Worm (Caenorhabditis elegans) whole organism, young adult: ENCODE measurements around the gene rfp-1.

Source experiments
- B0336.3 ChIP-seq: fragments of 200-800 bp; sonication (Bioruptor generic); IDR thresholded peaks from 2 replicates; pipeline ENCODE4 v1.3.6; 2022; ENCODE audit warnings: missing genetic modification characterization, missing compliant biosample characterization
- C06A6.2 ChIP-seq: fragments of 200-800 bp; sonication (Bioruptor generic); conservative IDR thresholded peaks from 2 replicates; pipeline ENCODE4 v1.3.6; 2022; ENCODE audit warnings: missing genetic modification characterization, missing compliant biosample characterization
- D2030.7 ChIP-seq: fragments of 200-800 bp; sonication (Bioruptor generic); IDR thresholded peaks from 2 replicates; pipeline ENCODE4 v1.3.6; 2022; ENCODE audit warnings: missing genetic modification reagents, missing genetic modification characterization, missing compliant biosample characterization
- F33H1.4 ChIP-seq: fragments of 200-800 bp; sonication (Bioruptor generic); IDR thresholded peaks from 2 replicates; pipeline ENCODE4 v1.3.6; 2022; ENCODE audit warnings: missing genetic modification reagents, missing genetic modification characterization, missing compliant biosample characterization
- F37B4.10 ChIP-seq: fragments of 200-800 bp; sonication (Bioruptor generic); IDR thresholded peaks from 2 replicates; pipeline ENCODE4 v1.3.6; 2022; ENCODE audit warnings: missing genetic modification characterization, missing compliant biosample characterization
- F39B2.1 ChIP-seq: fragments of 200-800 bp; sonication (Bioruptor generic); IDR thresholded peaks from 2 replicates; pipeline ENCODE4 v1.3.6; 2022; ENCODE audit warnings: missing genetic modification reagents, missing genetic modification characterization, missing compliant biosample characterization
- F49E8.2 ChIP-seq: sonication (generic microtip); optimal IDR thresholded peaks from 3 replicates; lab custom pipeline; 2017; ENCODE audit warnings: missing genetic modification characterization, mild to moderate bottlenecking, missing compliant biosample characterization, antibody characterized with exemption, moderate library complexity; ENCODE audit not compliant: insufficient read depth
- F55B11.4 ChIP-seq: sonication (generic microtip); optimal IDR thresholded peaks from 2 replicates; lab custom pipeline; 2016; ENCODE audit warnings: missing compliant biosample characterization, missing genetic modification characterization, borderline replicate concordance; ENCODE audit not compliant: insufficient read depth
- F57C9.4 ChIP-seq: sonication (generic microtip); optimal IDR thresholded peaks from 2 replicates; lab custom pipeline; 2017; ENCODE audit warnings: mild to moderate bottlenecking, missing genetic modification characterization, missing compliant biosample characterization
- Y53G8AR.9 ChIP-seq: fragments of 200-800 bp; sonication (Bioruptor generic); conservative IDR thresholded peaks from 2 replicates; pipeline ENCODE4 v1.3.6; 2022; ENCODE audit warnings: missing genetic modification reagents, missing genetic modification characterization, missing compliant biosample characterization
- ZK185.1 ChIP-seq: sonication (generic microtip); optimal IDR thresholded peaks from 2 replicates; lab custom pipeline; 2016; ENCODE audit warnings: mild to moderate bottlenecking, missing genetic modification characterization, missing compliant biosample characterization; ENCODE audit not compliant: poor library complexity, severe bottlenecking
- aptf-2 ChIP-seq: fragments of 200-800 bp; sonication (Bioruptor generic); conservative IDR thresholded peaks from 2 replicates; pipeline ENCODE4 v1.3.6; 2022; ENCODE audit warnings: missing genetic modification reagents, missing genetic modification characterization, missing compliant biosample characterization
- aptf-3 ChIP-seq: fragments of 200-800 bp; sonication (Bioruptor generic); IDR thresholded peaks from 2 replicates; pipeline ENCODE4 v1.3.6; 2022; ENCODE audit warnings: missing genetic modification characterization, missing compliant biosample characterization
- attf-3 ChIP-seq: fragments of 200-800 bp; sonication (Bioruptor generic); conservative IDR thresholded peaks from 2 replicates; pipeline ENCODE4 v1.3.6; 2022; ENCODE audit warnings: missing genetic modification reagents, missing genetic modification characterization, missing compliant biosample characterization
- ccch-3 ChIP-seq: fragments of 200-800 bp; sonication (Bioruptor generic); optimal IDR thresholded peaks from 2 replicates; lab custom pipeline; 2018; ENCODE audit warnings: mild to moderate bottlenecking, missing genetic modification characterization, missing compliant biosample characterization
- cebp-1 ChIP-seq, 2 experiments: fragments of 200-800 bp in 1 of 2; sonication (Bioruptor generic) in 1 of 2; sonication (generic microtip) in 1 of 2; IDR thresholded peaks in 1 of 2; optimal IDR thresholded peaks in 1 of 2; 2 replicates each; pipeline versions ENCODE4 v1.3.6 to Lab custom; 2017 to 2022; ENCODE audit warnings: missing compliant biosample characterization in 2 of 2, missing genetic modification characterization in 2 of 2, mild to moderate bottlenecking in 1 of 2, missing genetic modification reagents in 1 of 2, moderate library complexity in 1 of 2
- cebp-2 ChIP-seq: fragments of 200-800 bp; sonication (Bioruptor generic); IDR thresholded peaks from 2 replicates; pipeline ENCODE4 v1.3.6; 2022; ENCODE audit warnings: missing genetic modification characterization, missing compliant biosample characterization
- ceh-100 ChIP-seq: fragments of 200-800 bp; sonication (Bioruptor generic); IDR thresholded peaks from 2 replicates; pipeline ENCODE4 v1.3.6; 2022; ENCODE audit warnings: missing genetic modification reagents, missing genetic modification characterization, missing compliant biosample characterization
- dox-1 ChIP-seq: fragments of 200-800 bp; sonication (Bioruptor generic); IDR thresholded peaks from 2 replicates; pipeline ENCODE4 v1.3.6; 2022; ENCODE audit warnings: missing genetic modification reagents, missing genetic modification characterization, missing compliant biosample characterization
- dpff-1 ChIP-seq: sonication (generic microtip); optimal IDR thresholded peaks from 2 replicates; lab custom pipeline; 2017; ENCODE audit warnings: mild to moderate bottlenecking, missing genetic modification characterization, missing compliant biosample characterization
- dpl-1 ChIP-seq: fragments of 150-350 bp; optimal IDR thresholded peaks from 2 replicates; lab custom pipeline; 2014; ENCODE audit warnings: missing biosample characterization, missing genetic modification reagents, missing genetic modification characterization
- ekl-4 ChIP-seq: fragments of 200-800 bp; sonication (Bioruptor generic); IDR thresholded peaks from 2 replicates; pipeline ENCODE4 v1.3.6; 2022; ENCODE audit warnings: missing genetic modification reagents, missing genetic modification characterization, missing compliant biosample characterization
- hlh-12 ChIP-seq: sonication (generic microtip); optimal IDR thresholded peaks from 2 replicates; lab custom pipeline; 2016; ENCODE audit warnings: missing genetic modification characterization, missing compliant biosample characterization
- lin-35 ChIP-seq, 3 experiments: fragments of 150-350 bp in 2 of 3; sonication (generic microtip) in 1 of 3; optimal IDR thresholded peaks; 2 replicates each; lab custom pipeline; 2014 to 2018; ENCODE audit warnings: missing biosample characterization in 3 of 3, missing genetic modification characterization in 3 of 3, missing genetic modification reagents in 3 of 3
- lin-40 ChIP-seq: sonication (generic microtip); optimal IDR thresholded peaks from 2 replicates; lab custom pipeline; 2016; ENCODE audit warnings: missing genetic modification characterization, mild to moderate bottlenecking, missing compliant biosample characterization, missing genotype, missing genetic modification reagents
- lin-54 ChIP-seq: fragments of 200-800 bp; sonication (Bioruptor generic); optimal IDR thresholded peaks from 2 replicates; lab custom pipeline; 2018; ENCODE audit warnings: mild to moderate bottlenecking, missing genetic modification characterization, missing compliant biosample characterization
- lsl-1 ChIP-seq: fragments of 200-800 bp; sonication (Bioruptor generic); optimal IDR thresholded peaks from 2 replicates; lab custom pipeline; 2018; ENCODE audit warnings: mild to moderate bottlenecking, missing genetic modification characterization, moderate library complexity, missing compliant biosample characterization
- lsy-27 ChIP-seq: sonication (generic microtip); optimal IDR thresholded peaks from 2 replicates; lab custom pipeline; 2017; ENCODE audit warnings: missing genetic modification characterization, mild to moderate bottlenecking, missing compliant biosample characterization, antibody characterized with exemption, missing genotype, borderline replicate concordance; ENCODE audit not compliant: insufficient read depth
- madf-3 ChIP-seq: fragments of 200-800 bp; sonication (Bioruptor generic); IDR thresholded peaks from 2 replicates; pipeline ENCODE4 v1.3.6; 2022; ENCODE audit warnings: missing genetic modification reagents, missing genetic modification characterization, missing compliant biosample characterization
- mxl-1 ChIP-seq: sonication (generic microtip); optimal IDR thresholded peaks from 2 replicates; lab custom pipeline; 2016; ENCODE audit warnings: missing genetic modification characterization, missing compliant biosample characterization
- nfya-1 ChIP-seq: sonication (generic microtip); optimal IDR thresholded peaks from 2 replicates; lab custom pipeline; 2017; ENCODE audit warnings: antibody characterized with exemption, missing compliant biosample characterization, missing genetic modification characterization, borderline replicate concordance; ENCODE audit not compliant: insufficient read depth
- nhr-120 ChIP-seq: fragments of 200-800 bp; sonication (Bioruptor generic); IDR thresholded peaks from 2 replicates; pipeline ENCODE4 v1.3.6; 2022; ENCODE audit warnings: missing genetic modification characterization, missing compliant biosample characterization
- nhr-179 ChIP-seq: sonication (generic microtip); optimal IDR thresholded peaks from 2 replicates; lab custom pipeline; 2016; ENCODE audit warnings: mild to moderate bottlenecking, missing genetic modification characterization, missing compliant biosample characterization
- rec-8 ChIP-seq, 2 experiments: sonication (generic microtip); optimal IDR thresholded peaks; 2 replicates each; lab custom pipeline; 2016; ENCODE audit warnings: mild to moderate bottlenecking in 2 of 2, missing genetic modification characterization in 2 of 2, missing genetic modification reagents in 2 of 2, missing genotype in 2 of 2, missing biosample characterization in 1 of 2, missing compliant biosample characterization in 1 of 2, moderate library complexity in 1 of 2
- sdz-38 ChIP-seq: sonication (generic microtip); optimal IDR thresholded peaks from 2 replicates; lab custom pipeline; 2016; ENCODE audit warnings: missing genotype, missing genetic modification characterization, missing compliant biosample characterization
- snpc-3.4 ChIP-seq: sonication (generic microtip); optimal IDR thresholded peaks from 2 replicates; lab custom pipeline; 2017; ENCODE audit warnings: missing genetic modification characterization, mild to moderate bottlenecking, missing compliant biosample characterization, antibody characterized with exemption, moderate library complexity, missing genotype, missing genetic modification reagents
- somi-1 ChIP-seq: fragments of 200-800 bp; sonication (Bioruptor generic); optimal IDR thresholded peaks from 2 replicates; lab custom pipeline; 2018; ENCODE audit warnings: mild to moderate bottlenecking, missing genetic modification characterization, missing compliant biosample characterization
- tbp1 ChIP-seq: fragments of 200-800 bp; sonication (Bioruptor generic); optimal IDR thresholded peaks from 2 replicates; lab custom pipeline; 2018; ENCODE audit warnings: mild to moderate bottlenecking, missing genetic modification characterization, missing compliant biosample characterization
- tlf-1 ChIP-seq: fragments of 200-800 bp; sonication (Bioruptor generic); optimal IDR thresholded peaks from 2 replicates; lab custom pipeline; 2018; ENCODE audit warnings: mild to moderate bottlenecking, missing genetic modification characterization, missing compliant biosample characterization
- xnd-1 ChIP-seq: sonication (generic microtip); optimal IDR thresholded peaks from 2 replicates; lab custom pipeline; 2016; ENCODE audit warnings: missing genotype, missing genetic modification reagents, missing genetic modification characterization, missing compliant biosample characterization
- ztf-18 ChIP-seq: sonication (generic microtip); optimal IDR thresholded peaks from 2 replicates; lab custom pipeline; 2016; ENCODE audit warnings: missing genotype, mild to moderate bottlenecking, missing genetic modification characterization, missing compliant biosample characterization
- ztf-28 ChIP-seq: fragments of 200-800 bp; sonication (Bioruptor generic); IDR thresholded peaks from 2 replicates; pipeline ENCODE4 v1.3.6; 2022; ENCODE audit warnings: missing genetic modification reagents, missing genetic modification characterization, missing compliant biosample characterization
- ztf-3 ChIP-seq: fragments of 200-800 bp; sonication (Bioruptor generic); optimal IDR thresholded peaks from 2 replicates; lab custom pipeline; 2018; ENCODE audit warnings: mild to moderate bottlenecking, missing genetic modification characterization, missing compliant biosample characterization
- ztf-6 ChIP-seq: fragments of 200-800 bp; sonication (Bioruptor generic); IDR thresholded peaks from 2 replicates; pipeline ENCODE4 v1.3.6; 2022; ENCODE audit warnings: missing genetic modification reagents, missing genetic modification characterization, missing compliant biosample characterization

Gene rfp-1

ce11 chrIII:8402633-8403032, 44.2 kb downstream of the rfp-1 start:
- TF ChIP-seq cebp-2 (GFP tag; lab: Robert Waterston, UW) (no peak), hlh-12 (tag; lab: Kevin White, UChicago) (no peak), F55B11.4 (no peak), dpff-1 (tag; lab: Kevin White, UChicago) (no peak), ccch-3 (GFP tag; lab: Kevin White, UChicago) (no peak), Y53G8AR.9 (GFP tag; lab: Robert Waterston, UW) (no peak), aptf-2 (GFP tag; lab: Robert Waterston, UW) (no peak), F57C9.4 (tag; lab: Kevin White, UChicago) (no peak), ztf-6 (GFP tag; lab: Robert Waterston, UW) (no peak)

- TF ChIP-seq xnd-1 (no peak), lin-35 (GFP tag; optimal IDR thresholded peaks at IDR 0.05; lab: Kevin White, UChicago) (no peak), F37B4.10 (no peak), dox-1 (no peak), nhr-120 (no peak), dpl-1 (GFP tag; lab: Kevin White, UChicago) (no peak), F39B2.1 (GFP tag; lab: Robert Waterston, UW) (no peak), somi-1 (GFP tag; lab: Kevin White, UChicago) (no peak), lin-40 (no peak), nfya-1 (tag; lab: Kevin White, UChicago) (no peak), hlh-12 (tag; lab: Kevin White, UChicago) (no peak), tbp1 (GFP tag; lab: Kevin White, UChicago) (no peak), F55B11.4 (no peak), lsl-1 (GFP tag; lab: Kevin White, UChicago) (no peak), aptf-3 (GFP tag; lab: Robert Waterston, UW) (no peak)
These were observed 45.1 kb downstream of the rfp-1 start, which contains the start of gene cutc-1 for ce11 chrIII:8403507-8403906. TSS of gene cutc-1 (minus strand) at chrIII:8403607.

ce11 chrIII:8405449-8405962, 47.1 kb downstream of the rfp-1 start, which contains the start of the genes ubxn-4 and cyy-1:
TSS of gene ubxn-4 (minus strand) at chrIII:8405562.
TSS of gene cyy-1 (plus strand) at chrIII:8405874.
- TF ChIP-seq tbp1 (GFP tag; lab: Kevin White, UChicago) = no peak
- no peak for TF ChIP-seq ekl-4 (GFP tag; lab: Robert Waterston, UW)
- TF ChIP-seq attf-3 (GFP tag; lab: Robert Waterston, UW) = no peak
- no peak for TF ChIP-seq F33H1.4 (GFP tag; lab: Robert Waterston, UW)
- TF ChIP-seq mxl-1 = no peak
- TF ChIP-seq tlf-1 = no peak
- TF ChIP-seq ztf-18 (tag; lab: Kevin White, UChicago) = no peak
- no peak for TF ChIP-seq aptf-2 (GFP tag; lab: Robert Waterston, UW)
- TF ChIP-seq snpc-3.4 = no peak
- TF ChIP-seq C06A6.2 (GFP tag; lab: Robert Waterston, UW) = no peak
- TF ChIP-seq madf-3 (GFP tag; lab: Robert Waterston, UW) = no peak
- TF ChIP-seq ztf-3 = no peak
- no peak for TF ChIP-seq nhr-179 (tag; lab: Kevin White, UChicago)

DNA sequence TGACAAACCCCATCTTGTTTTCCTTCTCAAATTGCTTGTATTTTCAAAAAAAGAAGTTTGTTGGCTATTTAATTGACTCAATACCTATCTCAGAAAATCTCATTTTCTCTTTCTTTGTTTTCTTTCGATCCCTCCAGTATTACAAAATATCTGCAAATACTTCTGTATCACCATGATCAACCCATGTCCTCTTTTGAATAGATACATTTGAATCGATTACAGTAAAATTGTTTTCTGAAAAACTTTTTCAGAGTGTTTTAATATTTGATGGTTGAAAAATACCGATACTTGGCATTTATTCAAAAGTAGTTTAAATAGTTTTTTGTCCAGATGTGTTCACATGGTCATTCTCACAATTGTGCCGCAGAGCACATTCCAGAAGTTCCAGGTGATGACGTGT, 50.7 kb downstream of the rfp-1 start, which contains the start of gene ZK353.9:
Gene ZK353.9 (plus strand): TSS at position 331 of the 400 bp plus-strand sequence.
- TF ChIP-seq cebp-1 (GFP tag; IDR thresholded peaks at IDR 0.05; lab: Robert Waterston, UW) = no peak
- no peak for TF ChIP-seq cebp-1 (tag; optimal IDR thresholded peaks at IDR 0.05; lab: Kevin White, UChicago)
- no peak for TF ChIP-seq D2030.7 (GFP tag; lab: Robert Waterston, UW)
- TF ChIP-seq F49E8.2 (tag; lab: Kevin White, UChicago) = no peak
- TF ChIP-seq lsy-27 (tag; lab: Kevin White, UChicago) = no peak
- TF ChIP-seq ZK185.1 (tag; lab: Kevin White, UChicago) = no peak
- no peak for TF ChIP-seq rec-8 (tag; optimal IDR thresholded peaks at IDR 0.05; lab: Kevin White, UChicago)
- no peak for TF ChIP-seq B0336.3 (GFP tag; lab: Robert Waterston, UW)
- no peak for TF ChIP-seq ztf-28 (GFP tag; lab: Robert Waterston, UW)
- no peak for TF ChIP-seq mxl-1
- no peak for TF ChIP-seq sdz-38
- no peak for TF ChIP-seq lin-54
- TF ChIP-seq ceh-100 (GFP tag; lab: Robert Waterston, UW) = no peak
